Fruit fly (Drosophila melanogaster) whole organism, embryonic: ENCODE results near the gene CG11249.

Experiments used
- Abd-B ChIP-seq: fragments of 200-800 bp; sonication (Bioruptor generic); optimal IDR thresholded peaks from 2 replicates; lab custom pipeline; 2018; ENCODE audit warnings: missing biosample characterization, mild to moderate bottlenecking, missing genetic modification characterization, moderate library complexity
- Aef1 ChIP-seq: fragments of 200-800 bp; sonication (Bioruptor generic); IDR thresholded peaks from 3 replicates; pipeline ENCODE4 v1.3.6; 2022; ENCODE audit warnings: missing biosample characterization, missing genetic modification characterization
- Bgb ChIP-seq: fragments of 200-800 bp; sonication (Bioruptor generic); IDR thresholded peaks from 2 replicates; pipeline ENCODE4 v1.3.6; 2022; ENCODE audit warnings: missing biosample characterization, missing genetic modification characterization; ENCODE audit not compliant: partially characterized antibody
- CG11247 ChIP-seq: fragments of 200-800 bp; sonication (Bioruptor generic); IDR thresholded peaks from 2 replicates; pipeline ENCODE4 v1.3.6; 2022; ENCODE audit warnings: missing biosample characterization, missing genetic modification characterization
- CG12155 ChIP-seq: fragments of 200-800 bp; sonication (Bioruptor generic); optimal IDR thresholded peaks from 3 replicates; lab custom pipeline; 2016; ENCODE audit warnings: missing biosample characterization, missing genetic modification characterization
- CG12299 ChIP-seq: fragments of 200-800 bp; sonication (Bioruptor generic); optimal IDR thresholded peaks from 2 replicates; lab custom pipeline; 2018; ENCODE audit warnings: missing biosample characterization, mild to moderate bottlenecking, missing genetic modification characterization
- CG12391 ChIP-seq: fragments of 200-800 bp; sonication (Bioruptor generic); optimal IDR thresholded peaks from 3 replicates; lab custom pipeline; 2018; ENCODE audit warnings: missing biosample characterization, mild to moderate bottlenecking, missing genetic modification characterization, moderate library complexity
- CG12659 ChIP-seq: fragments of 200-800 bp; sonication (Bioruptor generic); optimal IDR thresholded peaks from 3 replicates; lab custom pipeline; 2017; ENCODE audit warnings: mild to moderate bottlenecking, missing biosample characterization, missing genetic modification reagents, missing genetic modification characterization
- CG12744 ChIP-seq: fragments of 200-800 bp; sonication (Bioruptor generic); optimal IDR thresholded peaks from 2 replicates; lab custom pipeline; 2016; ENCODE audit warnings: missing biosample characterization, missing genetic modification characterization
- CG12942 ChIP-seq: fragments of 200-800 bp; sonication (Bioruptor generic); optimal IDR thresholded peaks from 3 replicates; lab custom pipeline; 2016; ENCODE audit warnings: missing biosample characterization, missing genetic modification characterization
- CG13894 ChIP-seq: fragments of 200-800 bp; sonication (Bioruptor generic); optimal IDR thresholded peaks from 3 replicates; lab custom pipeline; 2018; ENCODE audit warnings: missing biosample characterization, mild to moderate bottlenecking, missing genetic modification characterization, moderate library complexity
- CG14014 ChIP-seq: fragments of 200-800 bp; sonication (Bioruptor generic); IDR thresholded peaks from 2 replicates; pipeline ENCODE4 v1.3.6; 2022; ENCODE audit warnings: missing biosample characterization, missing genetic modification characterization
- CG15696 ChIP-seq: fragments of 200-800 bp; sonication (Bioruptor generic); optimal IDR thresholded peaks from 2 replicates; lab custom pipeline; 2019; ENCODE audit warnings: missing biosample characterization, mild to moderate bottlenecking, missing genetic modification characterization, moderate library complexity
- CG17328 ChIP-seq: fragments of 200-800 bp; sonication (Bioruptor generic); IDR thresholded peaks from 2 replicates; pipeline ENCODE4 v1.3.6; 2022; ENCODE audit warnings: missing biosample characterization, missing genetic modification characterization
- CG1792 ChIP-seq: fragments of 200-800 bp; sonication (Bioruptor generic); optimal IDR thresholded peaks from 2 replicates; lab custom pipeline; 2016; ENCODE audit warnings: missing biosample characterization, missing genetic modification characterization
- CG2199 ChIP-seq: fragments of 200-800 bp; sonication (Bioruptor generic); IDR thresholded peaks from 3 replicates; pipeline ENCODE4 v1.3.6; 2022; ENCODE audit warnings: missing biosample characterization, missing genetic modification characterization
- CG32772 ChIP-seq: fragments of 200-800 bp; sonication (Bioruptor generic); IDR thresholded peaks from 2 replicates; pipeline ENCODE4 v1.3.6; 2022; ENCODE audit warnings: missing biosample characterization, missing genetic modification characterization
- CG3838 ChIP-seq: fragments of 200-800 bp; sonication (Bioruptor generic); optimal IDR thresholded peaks from 3 replicates; lab custom pipeline; 2016; ENCODE audit warnings: missing biosample characterization, missing genetic modification characterization
- CG3995 ChIP-seq: fragments of 200-800 bp; sonication (Bioruptor generic); optimal IDR thresholded peaks from 3 replicates; lab custom pipeline; 2016; ENCODE audit warnings: missing biosample characterization, missing genetic modification characterization
- CG4404 ChIP-seq: fragments of 200-800 bp; sonication (Bioruptor generic); IDR thresholded peaks from 2 replicates; pipeline ENCODE4 v1.3.6; 2022; ENCODE audit warnings: missing biosample characterization, missing genetic modification characterization
- CG6689 ChIP-seq: fragments of 200-800 bp; sonication (Bioruptor generic); IDR thresholded peaks from 2 replicates; pipeline ENCODE4 v1.3.6; 2022; ENCODE audit warnings: missing biosample characterization, missing genetic modification characterization
- CG6813 ChIP-seq: fragments of 200-800 bp; sonication (Bioruptor generic); optimal IDR thresholded peaks from 2 replicates; lab custom pipeline; 2017; ENCODE audit warnings: missing biosample characterization, missing genetic modification characterization, mild to moderate bottlenecking, moderate library complexity, missing genetic modification reagents
- CG7271 ChIP-seq: fragments of 200-800 bp; sonication (Bioruptor generic); optimal IDR thresholded peaks from 2 replicates; lab custom pipeline; 2018; ENCODE audit warnings: missing biosample characterization, mild to moderate bottlenecking, missing genetic modification characterization, moderate library complexity
- CG8281 ChIP-seq: fragments of 200-800 bp; sonication (Bioruptor generic); optimal IDR thresholded peaks from 2 replicates; lab custom pipeline; 2018; ENCODE audit warnings: missing biosample characterization, mild to moderate bottlenecking, missing genetic modification characterization, moderate library complexity
- CG9797 ChIP-seq: fragments of 200-800 bp; sonication (Bioruptor generic); optimal IDR thresholded peaks from 3 replicates; lab custom pipeline; 2018; ENCODE audit warnings: missing biosample characterization, mild to moderate bottlenecking, missing genetic modification characterization
- CG9817 ChIP-seq: fragments of 200-800 bp; sonication (Bioruptor generic); optimal IDR thresholded peaks from 2 replicates; lab custom pipeline; 2018; ENCODE audit warnings: missing biosample characterization, mild to moderate bottlenecking, missing genetic modification characterization, moderate library complexity
- D ChIP-seq, 2 experiments: fragments of 200-800 bp in 1 of 2; fragments of >200 bp in 1 of 2; sonication (Bioruptor generic) in 1 of 2; optimal IDR thresholded peaks; 2 replicates in 1 of 2; 3 replicates in 1 of 2; lab custom pipeline; 2017; ENCODE audit warnings: mild to moderate bottlenecking in 1 of 2, missing biosample characterization in 1 of 2, missing genetic modification characterization in 1 of 2, missing genetic modification reagents in 1 of 2
- Poxn ChIP-seq: fragments of 200-800 bp; sonication (Bioruptor generic); IDR thresholded peaks from 2 replicates; pipeline ENCODE4 v1.3.6; 2022; ENCODE audit warnings: missing biosample characterization, missing genetic modification characterization
- Trl ChIP-seq, 3 experiments: fragments of >200 bp in 2 of 3; fragments of 200-800 bp in 1 of 3; sonication (Bioruptor generic) in 1 of 3; optimal IDR thresholded peaks; 2 replicates in 1 of 3; 3 replicates in 2 of 3; lab custom pipeline; 2016 to 2017; ENCODE audit warnings: missing biosample characterization in 1 of 3, missing genetic modification characterization in 1 of 3
- amos ChIP-seq: fragments of 200-800 bp; sonication (Bioruptor generic); IDR thresholded peaks from 2 replicates; pipeline ENCODE4 v1.3.6; 2022; ENCODE audit warnings: missing biosample characterization, missing genetic modification characterization; ENCODE audit not compliant: partially characterized antibody
- bbx ChIP-seq: fragments of 200-800 bp; sonication (Bioruptor generic); IDR thresholded peaks from 2 replicates; pipeline ENCODE4 v1.3.6; 2022; ENCODE audit warnings: missing biosample characterization, missing genetic modification characterization; ENCODE audit not compliant: partially characterized antibody
- br ChIP-seq: fragments of >200 bp; optimal IDR thresholded peaks from 2 replicates; lab custom pipeline; 2017
- danr ChIP-seq: fragments of 200-800 bp; sonication (Bioruptor generic); IDR thresholded peaks from 2 replicates; pipeline ENCODE4 v1.3.6; 2022; ENCODE audit warnings: missing biosample characterization, missing genetic modification characterization
- ewg ChIP-seq: fragments of 200-800 bp; sonication (Bioruptor generic); optimal IDR thresholded peaks from 3 replicates; lab custom pipeline; 2017; ENCODE audit warnings: mild to moderate bottlenecking, missing biosample characterization, missing genetic modification reagents, missing genetic modification characterization
- fd3F ChIP-seq: fragments of 200-800 bp; sonication (Bioruptor generic); optimal IDR thresholded peaks from 2 replicates; lab custom pipeline; 2018; ENCODE audit warnings: missing biosample characterization, mild to moderate bottlenecking, missing genetic modification characterization, moderate library complexity
- gem ChIP-seq: fragments of 200-800 bp; sonication (Bioruptor generic); optimal IDR thresholded peaks from 2 replicates; lab custom pipeline; 2019; ENCODE audit warnings: missing biosample characterization, mild to moderate bottlenecking, missing genetic modification characterization, moderate library complexity
- grau ChIP-seq: fragments of 200-800 bp; optimal IDR thresholded peaks from 3 replicates; lab custom pipeline; 2019; ENCODE audit warnings: missing biosample characterization, mild to moderate bottlenecking, missing genetic modification characterization, moderate library complexity
- hb ChIP-seq: fragments of 200-800 bp; sonication (Bioruptor generic); IDR thresholded peaks from 3 replicates; pipeline ENCODE4 v1.3.6; 2022; ENCODE audit warnings: missing biosample characterization, missing genetic modification characterization; ENCODE audit not compliant: partially characterized antibody
- kay ChIP-seq: fragments of 200-800 bp; sonication (Bioruptor generic); optimal IDR thresholded peaks from 2 replicates; lab custom pipeline; 2016; ENCODE audit warnings: missing biosample characterization, missing genetic modification characterization
- nerfin-1 ChIP-seq: fragments of 200-800 bp; sonication (Bioruptor generic); optimal IDR thresholded peaks from 3 replicates; lab custom pipeline; 2019; ENCODE audit warnings: missing biosample characterization, mild to moderate bottlenecking, missing genetic modification characterization, moderate library complexity
- nerfin-2 ChIP-seq: fragments of 200-800 bp; sonication (Bioruptor generic); IDR thresholded peaks from 2 replicates; pipeline ENCODE4 v1.3.6; 2022; ENCODE audit warnings: missing biosample characterization, missing genetic modification characterization; ENCODE audit not compliant: partially characterized antibody
- org-1 ChIP-seq: fragments of 200-800 bp; sonication (Bioruptor generic); optimal IDR thresholded peaks from 2 replicates; lab custom pipeline; 2017; ENCODE audit warnings: missing biosample characterization, missing genetic modification characterization
- pho ChIP-seq: fragments of 200-800 bp; sonication (Bioruptor generic); optimal IDR thresholded peaks from 2 replicates; lab custom pipeline; 2016; ENCODE audit warnings: missing biosample characterization, missing genetic modification characterization
- psq ChIP-seq: fragments of 200-800 bp; sonication (Bioruptor generic); optimal IDR thresholded peaks from 2 replicates; lab custom pipeline; 2017; ENCODE audit warnings: missing biosample characterization, missing genetic modification characterization
- ranshi ChIP-seq: fragments of 200-800 bp; sonication (Bioruptor generic); IDR thresholded peaks from 2 replicates; pipeline ENCODE4 v1.3.6; 2022; ENCODE audit warnings: missing biosample characterization, missing genetic modification characterization
- seq ChIP-seq: fragments of 200-800 bp; sonication (Bioruptor generic); IDR thresholded peaks from 2 replicates; pipeline ENCODE4 v1.3.6; 2022; ENCODE audit warnings: missing biosample characterization, missing genetic modification characterization
- sisA ChIP-seq: fragments of 200-800 bp; sonication (Bioruptor generic); IDR thresholded peaks from 2 replicates; pipeline ENCODE4 v1.3.6; 2022; ENCODE audit warnings: missing biosample characterization, missing genetic modification characterization
- so ChIP-seq: fragments of 200-800 bp; sonication (Bioruptor generic); IDR thresholded peaks from 3 replicates; pipeline ENCODE4 v1.3.6; 2022; ENCODE audit warnings: missing biosample characterization, missing genetic modification characterization
- z ChIP-seq: fragments of 200-800 bp; sonication (Bioruptor generic); IDR thresholded peaks from 3 replicates; pipeline ENCODE4 v1.3.6; 2022; ENCODE audit warnings: missing biosample characterization, missing genetic modification characterization
- zen2 ChIP-seq: fragments of 200-800 bp; sonication (Bioruptor generic); IDR thresholded peaks from 3 replicates; pipeline ENCODE4 v1.3.6; 2022; ENCODE audit warnings: missing biosample characterization, missing genetic modification characterization; ENCODE audit not compliant: partially characterized antibody

Gene CG11249

dm6 chr3L:21644607-21645006 is 27.3 kb upstream of the CG11249 start, which contains the start of gene CG43980 (continued):
- TF ChIP-seq CG3995 (no peak), Poxn (GFP tag; lab: Robert Waterston, UW) (no peak), grau (tag; lab: Kevin White, UChicago) (no peak), so (GFP tag; lab: Robert Waterston, UW) (no peak), CG13894 (peak; percentile 11), CG32772 (GFP tag; lab: Robert Waterston, UW) (no peak), danr (GFP tag; lab: Robert Waterston, UW) (no peak), CG15696 (tag; lab: Kevin White, UChicago) (no peak), nerfin-2 (GFP tag; lab: Robert Waterston, UW) (no peak), z (GFP tag; lab: Robert Waterston, UW) (peak; percentile 94), CG14014 (GFP tag; lab: Robert Waterston, UW) (no peak), CG12744 (GFP tag; lab: Kevin White, UChicago) (no peak), CG17328 (GFP tag; lab: Robert Waterston, UW) (no peak), amos (GFP tag; lab: Robert Waterston, UW) (peak; percentile 18; the same call in 1 of the 2 replicates), zen2 (GFP tag; lab: Robert Waterston, UW) (no peak), CG7271 (tag; lab: Kevin White, UChicago) (no peak), bbx (GFP tag; lab: Robert Waterston, UW) (0 out of 2 replicates have a peak, but pooled peaks have one; percentile 24), ranshi (GFP tag; lab: Robert Waterston, UW) (no peak), CG9797 (no peak), fd3F (no peak), Trl (optimal IDR thresholded peaks at IDR 0.05; lab: Kevin White, UChicago) (peak; percentile 58 to 62), Trl (GFP tag; optimal IDR thresholded peaks at IDR 0.05; lab: Kevin White, UChicago) (no peak), Bgb (GFP tag; lab: Robert Waterston, UW) (peak; percentile 27; the same call in 1 of the 2 replicates), CG12659 (GFP tag; lab: Kevin White, UChicago) (no peak), CG6813 (GFP tag; lab: Kevin White, UChicago) (no peak), org-1 (no peak), CG1792 (GFP tag; lab: Kevin White, UChicago) (no peak), br (lab: Kevin White, UChicago) (no peak), ewg (GFP tag; lab: Kevin White, UChicago) (no peak), CG12155 (GFP tag; lab: Kevin White, UChicago) (no peak), CG9817 (tag; lab: Kevin White, UChicago) (no peak), hb (GFP tag; lab: Robert Waterston, UW) (no peak), psq (no peak), D (optimal IDR thresholded peaks at IDR 0.05; lab: Kevin White, UChicago) (no peak), D (GFP tag; optimal IDR thresholded peaks at IDR 0.05; lab: Kevin White, UChicago) (no peak), Aef1 (GFP tag; lab: Robert Waterston, UW) (no peak), CG12299 (tag; lab: Kevin White, UChicago) (no peak), CG11247 (peak; percentile 59; the same call in 1 of the 2 replicates), CG3838 (GFP tag; lab: Kevin White, UChicago) (no peak), CG6689 (GFP tag; lab: Robert Waterston, UW) (no peak), CG12942 (GFP tag; lab: Kevin White, UChicago) (no peak), pho (GFP tag; lab: Kevin White, UChicago) (no peak), CG12391 (tag; lab: Kevin White, UChicago) (no peak), Abd-B (no peak), CG4404 (GFP tag; lab: Robert Waterston, UW) (no peak), CG8281 (no peak), gem (no peak), seq (GFP tag; lab: Robert Waterston, UW) (no peak), CG2199 (GFP tag; lab: Robert Waterston, UW) (no peak), sisA (GFP tag; lab: Robert Waterston, UW) (no peak), nerfin-1 (tag; lab: Kevin White, UChicago) (no peak), kay (GFP tag; lab: Kevin White, UChicago) (no peak)
